Worm (Caenorhabditis elegans): Measurements from ENCODE around the gene asps-1.

DNA sequence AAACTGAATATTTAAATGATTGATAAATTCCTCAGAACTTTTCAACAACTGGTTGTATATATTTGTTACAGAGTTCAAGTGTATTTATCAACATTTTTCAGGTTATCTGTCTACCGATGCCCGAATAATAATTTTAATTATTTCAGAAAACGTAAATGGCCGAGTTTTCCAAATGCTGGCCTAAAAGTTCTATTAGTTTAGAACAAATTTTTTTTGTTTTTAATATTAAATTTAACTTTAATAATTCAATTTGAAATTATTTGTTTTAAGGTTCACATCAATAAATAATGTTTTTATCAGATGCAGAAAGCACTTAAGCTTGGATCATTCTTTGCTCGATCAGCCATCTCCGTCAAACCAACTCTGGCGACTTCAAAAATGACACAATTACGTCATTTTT lies 2.8 kb downstream of the asps-1 start, which contains the start of gene trx-2:
- TF ChIP-seq tbx-7 (tag; optimal IDR thresholded peaks at IDR 0.05) (no peak), T23F11.4 (GFP tag; optimal IDR thresholded peaks at IDR 0.05) (no peak), hlh-30 (tag; optimal IDR thresholded peaks at IDR 0.05; ENCODE audit: insufficient read depth) (no peak), ets-4 (tag; optimal IDR thresholded peaks at IDR 0.05) (no peak), nhr-11 (tag; optimal IDR thresholded peaks at IDR 0.05) (no peak), hlh-15 (tag; optimal IDR thresholded peaks at IDR 0.05) (no peak)
